Worm (Caenorhabditis elegans): ENCODE measurements around the gene nth-1.

Gene nth-1

ce11 chrIII:4294153-4294862 is at the start of gene nth-1, which contains the start of gene R10E4.7:
Gene nth-1 (minus strand): TSS chrIII:4294253.
Gene R10E4.7 (plus strand): TSS chrIII:4294812.
- TF ChIP-seq ama-1 (optimal IDR thresholded peaks at IDR 0.05) (no peak), dsc-1 (tag; optimal IDR thresholded peaks at IDR 0.05) (no peak), ztf-4 (tag; optimal IDR thresholded peaks at IDR 0.05) (no peak), jun-1 (tag; optimal IDR thresholded peaks at IDR 0.05) (no peak), ceh-90 (tag; optimal IDR thresholded peaks at IDR 0.05) (no peak), nhr-77 (tag; optimal IDR thresholded peaks at IDR 0.05) (no peak), unc-98 (GFP tag; IDR thresholded peaks at IDR 0.05) (no peak), skn-1 (tag; optimal IDR thresholded peaks at IDR 0.05) (no peak), sup-37 (GFP tag; optimal IDR thresholded peaks at IDR 0.05) (no peak), elt-3 (tag; optimal IDR thresholded peaks at IDR 0.05) (no peak), lin-39 (tag; optimal IDR thresholded peaks at IDR 0.05) (no peak), nhr-12 (tag; optimal IDR thresholded peaks at IDR 0.05) (no peak), hpl-2 (GFP tag; optimal IDR thresholded peaks at IDR 0.05) (no peak), tlp-1 (tag; optimal IDR thresholded peaks at IDR 0.05) (no peak), mef-2 (tag; optimal IDR thresholded peaks at IDR 0.05) (no peak), aha-1 (tag; optimal IDR thresholded peaks at IDR 0.05) (no peak), ceh-63 (GFP tag; optimal IDR thresholded peaks at IDR 0.05) (no peak), fkh-4 (tag; optimal IDR thresholded peaks at IDR 0.05; ENCODE audit: borderline replicate concordance) (no peak)

DNA sequence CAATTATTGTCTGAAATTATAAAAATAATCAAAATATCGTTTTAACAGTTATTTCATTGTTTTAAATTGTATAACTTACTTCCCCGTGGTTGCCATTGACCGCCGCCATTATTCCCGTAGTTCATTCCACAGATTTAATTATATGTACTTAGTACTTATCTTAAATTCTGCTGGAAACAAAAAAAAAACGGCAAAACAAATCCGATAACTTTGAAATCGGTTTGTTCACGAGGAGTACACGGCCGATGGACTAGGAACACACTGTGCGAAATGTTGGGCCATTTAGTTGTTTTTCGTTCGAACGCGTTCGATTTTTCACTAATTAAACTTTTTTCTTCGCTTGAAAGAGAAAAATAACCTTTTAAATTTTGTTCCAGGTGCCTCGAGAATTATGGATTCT is 49.0 kb upstream of the nth-1 start, which contains the start of the genes B0285.3 and lcmt-1:
TSS of gene B0285.3 (minus strand) at position 267 of the 400 bp plus-strand sequence.
TSS of gene lcmt-1 (plus strand) at position 377 of the 400 bp plus-strand sequence.
- peak; percentile 79 for TF ChIP-seq irx-1 (tag; optimal IDR thresholded peaks at IDR 0.05)
- TF ChIP-seq lin-14 (GFP tag; optimal IDR thresholded peaks at IDR 0.05) = peak; percentile 87
- peak; percentile 24 for TF ChIP-seq F16B12.6 (tag; optimal IDR thresholded peaks at IDR 0.05)
- TF ChIP-seq xbp-1 (tag; optimal IDR thresholded peaks at IDR 0.05) = peak; percentile 67
- TF ChIP-seq C16A3.4 (tag; optimal IDR thresholded peaks at IDR 0.05) = no peak
- TF ChIP-seq ceh-90 (tag; optimal IDR thresholded peaks at IDR 0.05) = peak; percentile 84
- TF ChIP-seq aha-1 (tag; optimal IDR thresholded peaks at IDR 0.05) = no peak
- peak; percentile 33 for TF ChIP-seq skn-1 (tag; optimal IDR thresholded peaks at IDR 0.05)
- TF ChIP-seq hpl-2 (GFP tag; optimal IDR thresholded peaks at IDR 0.05) = no peak
- TF ChIP-seq aly-2 (tag; optimal IDR thresholded peaks at IDR 0.05) = no peak
- peak; percentile 82 for TF ChIP-seq nhr-85 (tag)
- no peak for TF ChIP-seq nhr-28 (tag; optimal IDR thresholded peaks at IDR 0.05)
- peak; percentile 70 for TF ChIP-seq mep-1 (tag; optimal IDR thresholded peaks at IDR 0.05)
- TF ChIP-seq elt-2 (tag; optimal IDR thresholded peaks at IDR 0.05) = no peak
- no peak for TF ChIP-seq tlp-1 (tag; optimal IDR thresholded peaks at IDR 0.05)
- peak; percentile 33; the same call in 1 of the 2 replicates for TF ChIP-seq mab-9 (GFP tag; IDR thresholded peaks at IDR 0.05)
- no peak for TF ChIP-seq lin-13 (GFP tag; optimal IDR thresholded peaks at IDR 0.05)
- peak; percentile 41 for TF ChIP-seq egl-13 (tag; optimal IDR thresholded peaks at IDR 0.05)
- TF ChIP-seq unc-130 (tag; optimal IDR thresholded peaks at IDR 0.05) = no peak
- no peak for TF ChIP-seq C34B4.2 (tag; optimal IDR thresholded peaks at IDR 0.05)
- TF ChIP-seq nhr-11 (tag; optimal IDR thresholded peaks at IDR 0.05) = no peak
- no peak for TF ChIP-seq zip-4 (GFP tag; optimal IDR thresholded peaks at IDR 0.05)
- TF ChIP-seq ceh-88 (GFP tag; IDR thresholded peaks at IDR 0.05) = no peak
- peak in 1 of 2 experiments; percentile 84 for TF ChIP-seq ztf-11 (tag; optimal IDR thresholded peaks at IDR 0.05)
- peak; percentile 61 for TF ChIP-seq swsn-7 (tag; optimal IDR thresholded peaks at IDR 0.05)
- TF ChIP-seq rnt-1 (tag; optimal IDR thresholded peaks at IDR 0.05) = peak; percentile 94
- peak; percentile 38 for TF ChIP-seq fkh-8 (tag; optimal IDR thresholded peaks at IDR 0.05)
- no peak for TF ChIP-seq ces-1 (GFP tag; optimal IDR thresholded peaks at IDR 0.05)
- TF ChIP-seq hlh-17 (GFP tag; optimal IDR thresholded peaks at IDR 0.05; ENCODE audit: borderline replicate concordance) = no peak
- no peak for TF ChIP-seq nhr-77 (tag; optimal IDR thresholded peaks at IDR 0.05)
- TF ChIP-seq sptf-1 (tag; optimal IDR thresholded peaks at IDR 0.05) = no peak
- TF ChIP-seq zag-1 (tag; optimal IDR thresholded peaks at IDR 0.05) = no peak
- TF ChIP-seq ceh-82 (tag; optimal IDR thresholded peaks at IDR 0.05) = peak in 2 of 3 experiments; percentile 8 to 26
- peak; percentile 69 for TF ChIP-seq tbx-2 (tag; optimal IDR thresholded peaks at IDR 0.05)
- no peak for TF ChIP-seq ama-1 (optimal IDR thresholded peaks at IDR 0.05)
- TF ChIP-seq ets-5 (GFP tag; IDR thresholded peaks at IDR 0.05) = no peak
- TF ChIP-seq pag-3 (tag; optimal IDR thresholded peaks at IDR 0.05; ENCODE audit: borderline replicate concordance, insufficient read depth) = no peak
- peak; percentile 51 to 59 for TF ChIP-seq lsy-2 (tag; optimal IDR thresholded peaks at IDR 0.05)
- TF ChIP-seq dsc-1 (tag; optimal IDR thresholded peaks at IDR 0.05) = peak; percentile 75
- peak; percentile 31 for TF ChIP-seq unc-86 (tag; optimal IDR thresholded peaks at IDR 0.05)
- no peak for TF ChIP-seq pqm-1 (tag; optimal IDR thresholded peaks at IDR 0.05)

All from whole organism, L1 larva.